Worm (Caenorhabditis elegans) whole organism, young adult: ENCODE data around the gene K10C2.6.

Experiments
- B0035.1 ChIP-seq: sonication (generic microtip); optimal IDR thresholded peaks from 2 replicates; lab custom pipeline; 2016; ENCODE audit warnings: missing genetic modification characterization, mild to moderate bottlenecking, missing compliant biosample characterization, missing genotype, missing genetic modification reagents
- B0336.3 ChIP-seq: fragments of 200-800 bp; sonication (Bioruptor generic); IDR thresholded peaks from 2 replicates; pipeline ENCODE4 v1.3.6; 2022; ENCODE audit warnings: missing genetic modification characterization, missing compliant biosample characterization
- F22D6.2 ChIP-seq: sonication (generic microtip); optimal IDR thresholded peaks from 2 replicates; lab custom pipeline; 2016; ENCODE audit warnings: mild to moderate bottlenecking, missing genetic modification characterization, missing compliant biosample characterization
- F37B4.10 ChIP-seq: fragments of 200-800 bp; sonication (Bioruptor generic); IDR thresholded peaks from 2 replicates; pipeline ENCODE4 v1.3.6; 2022; ENCODE audit warnings: missing genetic modification characterization, missing compliant biosample characterization
- F39B2.1 ChIP-seq: fragments of 200-800 bp; sonication (Bioruptor generic); IDR thresholded peaks from 2 replicates; pipeline ENCODE4 v1.3.6; 2022; ENCODE audit warnings: missing genetic modification reagents, missing genetic modification characterization, missing compliant biosample characterization
- F49E8.2 ChIP-seq: sonication (generic microtip); optimal IDR thresholded peaks from 3 replicates; lab custom pipeline; 2017; ENCODE audit warnings: missing genetic modification characterization, mild to moderate bottlenecking, missing compliant biosample characterization, antibody characterized with exemption, moderate library complexity; ENCODE audit not compliant: insufficient read depth
- F57C9.4 ChIP-seq: sonication (generic microtip); optimal IDR thresholded peaks from 2 replicates; lab custom pipeline; 2017; ENCODE audit warnings: mild to moderate bottlenecking, missing genetic modification characterization, missing compliant biosample characterization
- K11D2.4 ChIP-seq: fragments of 200-800 bp; sonication (Bioruptor generic); IDR thresholded peaks from 2 replicates; pipeline ENCODE4 v1.3.6; 2022; ENCODE audit warnings: missing genetic modification reagents, missing genetic modification characterization, missing compliant biosample characterization
- K12H6.12 ChIP-seq: fragments of 200-800 bp; sonication (Bioruptor generic); optimal IDR thresholded peaks from 2 replicates; lab custom pipeline; 2018; ENCODE audit warnings: mild to moderate bottlenecking, missing genetic modification characterization, missing compliant biosample characterization
- T07F8.4 ChIP-seq: sonication (generic microtip); optimal IDR thresholded peaks from 2 replicates; lab custom pipeline; 2016; ENCODE audit warnings: mild to moderate bottlenecking, missing genetic modification characterization, moderate library complexity, missing compliant biosample characterization
- Y95B8A.8 ChIP-seq: fragments of 200-800 bp; sonication (Bioruptor generic); IDR thresholded peaks from 2 replicates; pipeline ENCODE4 v1.3.6; 2022; ENCODE audit warnings: missing genetic modification reagents, missing genetic modification characterization, missing compliant biosample characterization
- ZK185.1 ChIP-seq: sonication (generic microtip); optimal IDR thresholded peaks from 2 replicates; lab custom pipeline; 2016; ENCODE audit warnings: mild to moderate bottlenecking, missing genetic modification characterization, missing compliant biosample characterization; ENCODE audit not compliant: poor library complexity, severe bottlenecking
- ceh-100 ChIP-seq: fragments of 200-800 bp; sonication (Bioruptor generic); IDR thresholded peaks from 2 replicates; pipeline ENCODE4 v1.3.6; 2022; ENCODE audit warnings: missing genetic modification reagents, missing genetic modification characterization, missing compliant biosample characterization
- ceh-40 ChIP-seq: fragments of 200-800 bp; sonication (Bioruptor generic); IDR thresholded peaks from 2 replicates; pipeline ENCODE4 v1.3.6; 2022; ENCODE audit warnings: missing genetic modification characterization, missing compliant biosample characterization
- ceh-58 ChIP-seq: fragments of 200-800 bp; sonication (Bioruptor generic); IDR thresholded peaks from 2 replicates; pipeline ENCODE4 v1.3.6; 2022; ENCODE audit warnings: missing genetic modification characterization, missing compliant biosample characterization
- ceh-79 ChIP-seq: sonication (generic microtip); optimal IDR thresholded peaks from 2 replicates; lab custom pipeline; 2017; ENCODE audit warnings: mild to moderate bottlenecking, missing genetic modification characterization, missing compliant biosample characterization
- dpff-1 ChIP-seq: sonication (generic microtip); optimal IDR thresholded peaks from 2 replicates; lab custom pipeline; 2017; ENCODE audit warnings: mild to moderate bottlenecking, missing genetic modification characterization, missing compliant biosample characterization
- fkh-3 ChIP-seq: sonication (generic microtip); optimal IDR thresholded peaks from 2 replicates; lab custom pipeline; 2016; ENCODE audit warnings: mild to moderate bottlenecking, missing genetic modification characterization, missing compliant biosample characterization
- hrde-1 ChIP-seq: sonication (generic microtip); optimal IDR thresholded peaks from 2 replicates; lab custom pipeline; 2016; ENCODE audit warnings: missing genetic modification characterization, mild to moderate bottlenecking, missing compliant biosample characterization, moderate library complexity, missing genotype, missing genetic modification reagents, borderline replicate concordance
- lag-1 ChIP-seq: fragments of 200-800 bp; sonication (Bioruptor generic); IDR thresholded peaks from 2 replicates; pipeline ENCODE4 v1.3.6; 2022; ENCODE audit warnings: missing genetic modification reagents, missing genetic modification characterization, missing compliant biosample characterization
- let-526 ChIP-seq: fragments of 200-800 bp; sonication (Bioruptor generic); IDR thresholded peaks from 2 replicates; pipeline ENCODE4 v1.3.6; 2022; ENCODE audit warnings: missing genetic modification reagents, missing genetic modification characterization, missing compliant biosample characterization
- lsl-1 ChIP-seq: fragments of 200-800 bp; sonication (Bioruptor generic); optimal IDR thresholded peaks from 2 replicates; lab custom pipeline; 2018; ENCODE audit warnings: mild to moderate bottlenecking, missing genetic modification characterization, moderate library complexity, missing compliant biosample characterization
- mcd-1 ChIP-seq: fragments of 200-800 bp; sonication (Bioruptor generic); IDR thresholded peaks from 2 replicates; pipeline ENCODE4 v1.3.6; 2022; ENCODE audit warnings: missing genetic modification reagents, missing genetic modification characterization, missing compliant biosample characterization
- mxl-1 ChIP-seq: sonication (generic microtip); optimal IDR thresholded peaks from 2 replicates; lab custom pipeline; 2016; ENCODE audit warnings: missing genetic modification characterization, missing compliant biosample characterization
- nhr-179 ChIP-seq: sonication (generic microtip); optimal IDR thresholded peaks from 2 replicates; lab custom pipeline; 2016; ENCODE audit warnings: mild to moderate bottlenecking, missing genetic modification characterization, missing compliant biosample characterization
- sdz-38 ChIP-seq: sonication (generic microtip); optimal IDR thresholded peaks from 2 replicates; lab custom pipeline; 2016; ENCODE audit warnings: missing genotype, missing genetic modification characterization, missing compliant biosample characterization
- tbp1 ChIP-seq: fragments of 200-800 bp; sonication (Bioruptor generic); optimal IDR thresholded peaks from 2 replicates; lab custom pipeline; 2018; ENCODE audit warnings: mild to moderate bottlenecking, missing genetic modification characterization, missing compliant biosample characterization
- zfh-2 ChIP-seq: fragments of 200-800 bp; sonication (Bioruptor generic); conservative IDR thresholded peaks from 2 replicates; pipeline ENCODE4 v1.3.6; 2022; ENCODE audit warnings: missing genetic modification reagents, missing genetic modification characterization, missing compliant biosample characterization
- ztf-3 ChIP-seq: fragments of 200-800 bp; sonication (Bioruptor generic); optimal IDR thresholded peaks from 2 replicates; lab custom pipeline; 2018; ENCODE audit warnings: mild to moderate bottlenecking, missing genetic modification characterization, missing compliant biosample characterization
- ztf-6 ChIP-seq: fragments of 200-800 bp; sonication (Bioruptor generic); IDR thresholded peaks from 2 replicates; pipeline ENCODE4 v1.3.6; 2022; ENCODE audit warnings: missing genetic modification reagents, missing genetic modification characterization, missing compliant biosample characterization

Gene K10C2.6

DNA sequence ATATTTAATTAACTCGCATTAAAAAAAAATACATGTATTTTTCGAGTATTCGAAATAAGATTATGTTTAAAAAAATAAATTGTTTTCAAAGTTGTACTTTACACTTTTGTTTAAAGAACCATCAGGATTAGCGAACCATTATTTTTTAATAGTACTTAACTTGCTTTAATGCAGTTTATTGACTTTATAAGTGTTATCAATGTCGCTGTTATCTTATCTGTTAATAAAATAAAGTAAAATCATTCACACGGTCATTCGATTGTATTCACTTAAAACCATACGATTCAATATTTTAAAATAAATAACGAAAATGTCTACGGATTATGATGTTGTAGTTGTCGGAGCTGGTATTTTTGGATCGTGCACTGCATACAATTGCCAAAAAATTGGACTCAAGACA lies 25.3 kb downstream of the K10C2.6 start, which contains the start of gene C15B12.1:
C15B12.1 (plus strand) TSS at position 271 of the 400 bp plus-strand sequence.
- no peak for TF ChIP-seq ztf-3 (GFP tag; lab: Kevin White, UChicago)
- no peak for TF ChIP-seq F37B4.10
- no peak for TF ChIP-seq F39B2.1 (GFP tag; lab: Robert Waterston, UW)
- TF ChIP-seq sdz-38: no peak
- TF ChIP-seq F57C9.4: no peak
- TF ChIP-seq K12H6.12 (tag; lab: Kevin White, UChicago): no peak
- no peak for TF ChIP-seq tbp1 (GFP tag; lab: Kevin White, UChicago)
- no peak for TF ChIP-seq ZK185.1 (tag; lab: Kevin White, UChicago)
- no peak for TF ChIP-seq nhr-179
- no peak for TF ChIP-seq F22D6.2 (tag; lab: Kevin White, UChicago)
- no peak for TF ChIP-seq mxl-1 (tag; lab: Kevin White, UChicago)
- no peak for TF ChIP-seq Y95B8A.8
- TF ChIP-seq ceh-58 (GFP tag; lab: Robert Waterston, UW): no peak
- no peak for TF ChIP-seq ceh-79

DNA sequence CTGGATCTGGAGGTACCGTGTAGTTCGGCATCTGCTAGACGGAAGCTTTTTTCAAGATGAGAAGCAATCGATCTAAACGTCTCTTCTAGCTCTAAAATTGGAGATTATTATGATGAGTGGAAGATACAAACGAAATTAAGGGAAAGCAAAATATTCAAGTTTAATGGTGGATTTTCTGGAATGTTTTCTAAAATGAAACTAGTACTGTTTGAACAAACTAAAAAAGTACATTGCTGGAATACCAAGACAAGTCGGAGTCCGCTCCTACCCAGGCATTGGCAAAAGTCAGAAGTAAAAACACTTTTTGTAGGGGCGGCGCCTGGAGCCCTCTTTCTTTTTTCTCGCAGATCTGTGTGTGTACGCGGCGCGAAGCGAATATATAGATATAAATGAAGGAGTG lies 33.5 kb downstream of the K10C2.6 start, which contains the start of gene gar-1:
gar-1 (minus strand) TSS at position 101 of the 400 bp plus-strand sequence.
- TF ChIP-seq ceh-100 (no peak), hrde-1 (no peak), B0336.3 (GFP tag; lab: Robert Waterston, UW) (no peak), ztf-6 (GFP tag; lab: Robert Waterston, UW) (no peak), T07F8.4 (tag; lab: Kevin White, UChicago) (no peak), K11D2.4 (GFP tag; lab: Robert Waterston, UW) (no peak), fkh-3 (tag; lab: Kevin White, UChicago) (no peak), lag-1 (GFP tag; lab: Robert Waterston, UW) (no peak), ceh-58 (GFP tag; lab: Robert Waterston, UW) (no peak), ztf-3 (GFP tag; lab: Kevin White, UChicago) (no peak), let-526 (GFP tag; lab: Robert Waterston, UW) (no peak), mxl-1 (tag; lab: Kevin White, UChicago) (no peak), K12H6.12 (tag; lab: Kevin White, UChicago) (no peak), ceh-40 (GFP tag; lab: Robert Waterston, UW) (no peak), mcd-1 (no peak), B0035.1 (no peak)

DNA sequence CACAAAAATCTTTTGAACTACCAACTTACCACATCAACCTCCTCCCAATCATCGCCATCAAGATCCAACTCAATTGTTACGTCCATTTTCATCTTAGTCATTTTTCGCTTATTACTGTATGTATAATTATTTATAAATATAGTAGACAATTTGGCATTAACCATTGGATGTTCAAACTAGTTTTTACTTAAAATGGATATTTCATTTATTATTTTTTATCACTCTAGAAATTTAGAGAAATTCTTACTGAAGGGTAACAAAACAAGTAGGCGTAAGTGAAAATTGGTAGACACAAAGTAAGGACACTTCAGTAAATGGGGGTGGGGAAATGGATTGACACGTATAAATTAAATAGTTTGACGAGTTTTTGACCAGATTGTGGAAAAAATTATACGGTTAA lies 48.5 kb downstream of the K10C2.6 start, which contains the start of gene actl-1:
actl-1 (minus strand) TSS at position 101 of the 400 bp plus-strand sequence.
- no peak for TF ChIP-seq fkh-3 (tag; lab: Kevin White, UChicago)
- no peak for TF ChIP-seq F49E8.2 (tag; lab: Kevin White, UChicago)
- TF ChIP-seq dpff-1 (tag; lab: Kevin White, UChicago): no peak
- TF ChIP-seq zfh-2 (GFP tag; lab: Robert Waterston, UW): no peak
- no peak for TF ChIP-seq lsl-1
- TF ChIP-seq, all 124 proteins: peak for 0
